Fruit fly (Drosophila melanogaster): ENCODE measurements around the gene dysf.

DNA sequence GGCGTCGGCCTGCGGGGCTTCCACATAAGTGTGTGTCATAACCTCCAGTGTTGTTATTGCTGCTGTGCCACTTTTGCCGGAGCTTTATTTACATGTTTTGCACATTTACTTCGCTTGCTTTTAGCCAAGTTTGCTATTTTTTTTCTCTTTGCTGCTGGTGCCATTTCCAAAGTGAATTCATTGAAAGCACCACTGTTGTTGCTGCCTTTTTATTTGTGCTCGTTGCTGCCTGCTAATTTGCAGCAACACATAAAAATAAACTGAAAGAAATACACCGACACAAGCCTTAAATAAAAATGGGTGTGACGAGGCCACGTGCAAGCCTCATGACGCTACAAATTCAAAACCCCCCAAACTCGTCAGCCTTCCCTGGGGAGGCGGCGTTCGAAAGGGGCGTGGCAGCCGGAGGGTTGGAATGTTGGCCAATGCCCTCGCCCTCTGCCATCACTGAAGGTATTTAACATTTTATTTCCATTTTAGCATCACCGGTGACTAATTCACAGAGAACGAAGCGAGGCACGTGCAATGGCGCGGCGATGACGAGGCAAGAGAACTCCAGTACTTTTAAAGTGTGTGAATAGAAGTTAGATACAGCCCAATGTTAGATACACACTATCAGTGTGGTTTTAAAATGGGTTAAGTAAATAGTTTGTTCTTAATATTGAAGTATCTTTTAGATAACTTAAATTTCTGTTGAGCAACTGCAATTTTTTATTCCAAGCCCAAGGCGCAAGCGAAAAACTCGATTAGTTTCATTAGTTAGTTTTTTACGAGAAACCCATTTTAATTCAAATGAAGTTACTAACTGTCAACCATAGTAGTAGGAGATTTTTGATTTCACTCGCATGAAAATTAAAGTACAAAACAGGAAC lies 27.6 kb upstream of the dysf start, which contains the start of gene CG14556:
- TF ChIP-seq CTCF (optimal IDR thresholded peaks at IDR 0.05) (no peak), CG8478 (optimal IDR thresholded peaks at IDR 0.05) (no peak)

Data from S2 (cell line).